Worm (Caenorhabditis elegans) whole organism, L1 larva: ENCODE measurements around the gene F25B5.3.
A peak's percentile ranks its signal among the peaks of the same experiment; 100 is the strongest.

Experiments
- C04F5.9 ChIP-seq: sonication (generic microtip); optimal IDR thresholded peaks from 2 replicates; lab custom pipeline; 2016; ENCODE audit warnings: missing genetic modification characterization, missing compliant biosample characterization
- C16A3.4 ChIP-seq: fragments of 150-350 bp; optimal IDR thresholded peaks from 2 replicates; lab custom pipeline; 2014; ENCODE audit warnings: missing biosample characterization, missing genetic modification characterization
- C34B4.2 ChIP-seq: sonication (generic microtip); optimal IDR thresholded peaks from 2 replicates; lab custom pipeline; 2017; ENCODE audit warnings: mild to moderate bottlenecking, missing genetic modification characterization, missing compliant biosample characterization
- F16B12.6 ChIP-seq: fragments of 150-350 bp; optimal IDR thresholded peaks from 2 replicates; lab custom pipeline; 2014; ENCODE audit warnings: missing biosample characterization, missing genetic modification characterization
- Y116A8C.19 ChIP-seq: sonication (generic microtip); optimal IDR thresholded peaks from 2 replicates; lab custom pipeline; 2016; ENCODE audit warnings: missing compliant biosample characterization, missing genetic modification characterization, borderline replicate concordance
- aha-1 ChIP-seq: fragments of 150-350 bp; optimal IDR thresholded peaks from 2 replicates; lab custom pipeline; 2014; ENCODE audit warnings: missing biosample characterization, missing genetic modification characterization
- alr-1 ChIP-seq: fragments of 200-800 bp; sonication (Bioruptor generic); optimal IDR thresholded peaks from 2 replicates; lab custom pipeline; 2018; ENCODE audit warnings: borderline replicate concordance, mild to moderate bottlenecking, missing genetic modification characterization, missing compliant biosample characterization
- aly-2 ChIP-seq: fragments of 150-350 bp; optimal IDR thresholded peaks from 2 replicates; lab custom pipeline; 2014; ENCODE audit warnings: missing biosample characterization, missing genetic modification characterization
- ama-1 ChIP-seq: fragments of 150-350 bp; optimal IDR thresholded peaks from 2 replicates; lab custom pipeline; 2014
- blmp-1 ChIP-seq: fragments of 150-350 bp; optimal IDR thresholded peaks from 2 replicates; lab custom pipeline; 2014; ENCODE audit warnings: missing biosample characterization, missing genetic modification characterization
- ceh-8 ChIP-seq: fragments of 200-800 bp; sonication (Bioruptor generic); optimal IDR thresholded peaks from 2 replicates; lab custom pipeline; 2018; ENCODE audit warnings: mild to moderate bottlenecking, missing genetic modification characterization, moderate library complexity, missing compliant biosample characterization
- dpl-1 ChIP-seq, 3 experiments: fragments of 150-350 bp in 2 of 3; sonication (generic microtip) in 1 of 3; optimal IDR thresholded peaks; 2 replicates each; lab custom pipeline; 2014 to 2017; ENCODE audit warnings: missing biosample characterization in 3 of 3, missing genetic modification characterization in 3 of 3, missing genetic modification reagents in 3 of 3
- efl-3 ChIP-seq: fragments of 200-800 bp; sonication (Bioruptor generic); optimal IDR thresholded peaks from 2 replicates; lab custom pipeline; 2018; ENCODE audit warnings: mild to moderate bottlenecking, missing genetic modification characterization, missing compliant biosample characterization
- egl-13 ChIP-seq: sonication (generic microtip); optimal IDR thresholded peaks from 2 replicates; lab custom pipeline; 2016; ENCODE audit warnings: missing genotype, missing genetic modification reagents, missing genetic modification characterization, missing compliant biosample characterization
- egl-27 ChIP-seq, 2 experiments: fragments of 150-350 bp in 1 of 2; sonication (generic microtip); optimal IDR thresholded peaks; 3 replicates each; lab custom pipeline; 2017 to 2018; ENCODE audit warnings: missing biosample characterization in 2 of 2, missing genetic modification characterization in 2 of 2, missing genetic modification reagents in 2 of 2
- elt-2 ChIP-seq: sonication (generic microtip); optimal IDR thresholded peaks from 2 replicates; lab custom pipeline; 2016; ENCODE audit warnings: missing genetic modification characterization, mild to moderate bottlenecking, inconsistent platforms, missing compliant biosample characterization, missing genetic modification reagents
- elt-3 ChIP-seq, 6 experiments: fragments of 150-350 bp in 1 of 6; sonication (generic microtip); optimal IDR thresholded peaks; 2 replicates each; lab custom pipeline; 2017 to 2018; ENCODE audit warnings: missing biosample characterization in 6 of 6, missing genetic modification characterization in 6 of 6, inconsistent platforms in 1 of 6
- ets-5 ChIP-seq: fragments of 200-800 bp; sonication (Bioruptor generic); IDR thresholded peaks from 2 replicates; pipeline ENCODE4 v1.3.6; 2022; ENCODE audit warnings: missing genetic modification characterization, missing compliant biosample characterization
- fkh-10 ChIP-seq: sonication (generic microtip); optimal IDR thresholded peaks from 2 replicates; lab custom pipeline; 2017; ENCODE audit warnings: missing biosample characterization, missing genetic modification reagents, missing genetic modification characterization
- fkh-4 ChIP-seq: sonication (generic microtip); optimal IDR thresholded peaks from 2 replicates; lab custom pipeline; 2016; ENCODE audit warnings: missing compliant biosample characterization, missing genetic modification characterization, borderline replicate concordance
- fos-1 ChIP-seq: fragments of 150-350 bp; optimal IDR thresholded peaks from 2 replicates; lab custom pipeline; 2014; ENCODE audit warnings: missing biosample characterization, missing genetic modification characterization
- hlh-17 ChIP-seq: fragments of 200-800 bp; sonication (Bioruptor generic); optimal IDR thresholded peaks from 2 replicates; lab custom pipeline; 2018; ENCODE audit warnings: missing genetic modification characterization, mild to moderate bottlenecking, missing compliant biosample characterization, moderate library complexity, borderline replicate concordance
- irx-1 ChIP-seq: sonication (generic microtip); optimal IDR thresholded peaks from 2 replicates; lab custom pipeline; 2016; ENCODE audit warnings: missing genetic modification characterization, missing compliant biosample characterization
- jun-1 ChIP-seq: fragments of 150-350 bp; optimal IDR thresholded peaks from 2 replicates; lab custom pipeline; 2014; ENCODE audit warnings: missing biosample characterization, missing genetic modification reagents, missing genetic modification characterization
- lin-13 ChIP-seq: fragments of 150-350 bp; optimal IDR thresholded peaks from 2 replicates; lab custom pipeline; 2014; ENCODE audit warnings: missing biosample characterization, missing genetic modification reagents, missing genetic modification characterization
- lin-39 ChIP-seq: fragments of 150-350 bp; optimal IDR thresholded peaks from 2 replicates; lab custom pipeline; 2014; ENCODE audit warnings: missing biosample characterization, missing genetic modification reagents, missing genetic modification characterization
- lir-3 ChIP-seq: sonication (generic microtip); optimal IDR thresholded peaks from 2 replicates; lab custom pipeline; 2016; ENCODE audit warnings: mild to moderate bottlenecking, missing genetic modification characterization, moderate library complexity, missing compliant biosample characterization; ENCODE audit not compliant: poor library complexity
- mab-9 ChIP-seq: fragments of 200-800 bp; sonication (Bioruptor generic); IDR thresholded peaks from 2 replicates; pipeline ENCODE4 v1.3.6; 2022; ENCODE audit warnings: missing genetic modification reagents, missing genetic modification characterization, missing compliant biosample characterization
- mdl-1 ChIP-seq, 2 experiments: fragments of 150-350 bp; optimal IDR thresholded peaks; 2 replicates each; lab custom pipeline; 2014 to 2017; ENCODE audit warnings: missing biosample characterization in 2 of 2, missing genetic modification characterization in 2 of 2, inconsistent platforms in 1 of 2
- mef-2 ChIP-seq: fragments of 150-350 bp; optimal IDR thresholded peaks from 2 replicates; lab custom pipeline; 2014; ENCODE audit warnings: missing biosample characterization, missing genetic modification characterization
- nhr-11 ChIP-seq: fragments of 150-350 bp; optimal IDR thresholded peaks from 2 replicates; lab custom pipeline; 2014; ENCODE audit warnings: missing biosample characterization, missing genetic modification characterization
- nhr-19 ChIP-seq: fragments of 200-800 bp; sonication (Bioruptor generic); conservative IDR thresholded peaks from 2 replicates; pipeline ENCODE4 v1.3.6; 2022; ENCODE audit warnings: missing genetic modification characterization, missing compliant biosample characterization
- nhr-20 ChIP-seq: sonication (generic microtip); optimal IDR thresholded peaks from 2 replicates; lab custom pipeline; 2016; ENCODE audit warnings: mild to moderate bottlenecking, missing genetic modification characterization, missing compliant biosample characterization
- nhr-28 ChIP-seq: fragments of 150-350 bp; optimal IDR thresholded peaks from 2 replicates; lab custom pipeline; 2014; ENCODE audit warnings: missing biosample characterization, missing genetic modification characterization
- nhr-71 ChIP-seq: sonication (generic microtip); optimal IDR thresholded peaks from 2 replicates; lab custom pipeline; 2016; ENCODE audit warnings: mild to moderate bottlenecking, missing genetic modification characterization, moderate library complexity, missing compliant biosample characterization
- nhr-76 ChIP-seq: sonication (generic microtip); optimal IDR thresholded peaks from 2 replicates; lab custom pipeline; 2017; ENCODE audit warnings: missing biosample characterization, missing genetic modification characterization
- nhr-77 ChIP-seq: fragments of 150-350 bp; optimal IDR thresholded peaks from 2 replicates; lab custom pipeline; 2014; ENCODE audit warnings: missing biosample characterization, missing genetic modification characterization
- nhr-84 ChIP-seq: sonication (generic microtip); optimal IDR thresholded peaks from 2 replicates; lab custom pipeline; 2017; ENCODE audit warnings: missing biosample characterization, missing genetic modification characterization
- nhr-90 ChIP-seq: sonication (generic microtip); optimal IDR thresholded peaks from 2 replicates; lab custom pipeline; 2016; ENCODE audit warnings: mild to moderate bottlenecking, missing genetic modification characterization, missing compliant biosample characterization; ENCODE audit not compliant: poor library complexity
- rnt-1 ChIP-seq: sonication (generic microtip); optimal IDR thresholded peaks from 2 replicates; lab custom pipeline; 2016; ENCODE audit warnings: mild to moderate bottlenecking, missing genetic modification characterization, moderate library complexity, missing compliant biosample characterization
- snpc-4 ChIP-seq: fragments of 150-350 bp; optimal IDR thresholded peaks from 2 replicates; lab custom pipeline; 2014; ENCODE audit warnings: missing biosample characterization, missing genetic modification characterization
- snu-23 ChIP-seq: sonication (generic microtip); optimal IDR thresholded peaks from 2 replicates; lab custom pipeline; 2016; ENCODE audit warnings: missing genetic modification characterization, missing compliant biosample characterization
- sup-37 ChIP-seq: fragments of 200-800 bp; sonication (Bioruptor generic); optimal IDR thresholded peaks from 2 replicates; lab custom pipeline; 2018; ENCODE audit warnings: mild to moderate bottlenecking, missing genetic modification characterization, missing compliant biosample characterization
- swsn-7 ChIP-seq: sonication (generic microtip); optimal IDR thresholded peaks from 2 replicates; lab custom pipeline; 2016; ENCODE audit warnings: missing genetic modification characterization, missing compliant biosample characterization
- unc-62 ChIP-seq: fragments of 150-350 bp; optimal IDR thresholded peaks from 2 replicates; lab custom pipeline; 2014; ENCODE audit warnings: missing biosample characterization, missing genetic modification reagents, missing genetic modification characterization
- unc-86 ChIP-seq: sonication (generic microtip); optimal IDR thresholded peaks from 2 replicates; lab custom pipeline; 2016; ENCODE audit warnings: missing genetic modification characterization, missing compliant biosample characterization
- unc-98 ChIP-seq: fragments of 200-800 bp; sonication (Bioruptor generic); IDR thresholded peaks from 2 replicates; pipeline ENCODE4 v1.3.6; 2022; ENCODE audit warnings: missing genetic modification characterization, missing compliant biosample characterization
- ztf-11 ChIP-seq, 2 experiments: sonication (generic microtip); optimal IDR thresholded peaks; 2 replicates each; lab custom pipeline; 2016 to 2017; ENCODE audit warnings: missing genetic modification characterization in 2 of 2, missing biosample characterization in 1 of 2, missing compliant biosample characterization in 1 of 2

F25B5.3 gene

ce11 chrIII:5925724-5926123 lies 23.0 kb upstream of the F25B5.3 start, which contains the start of the genes dnc-2 and bcl-7 (continued):
- TF ChIP-seq dpl-1 (GFP tag; optimal IDR thresholded peaks at IDR 0.05; lab: Kevin White, UChicago), result peak; percentile 29 to 71 (median 53)
- TF ChIP-seq fkh-4 (tag; lab: Kevin White, UChicago), result no peak
- TF ChIP-seq sup-37 (GFP tag; lab: Kevin White, UChicago), result no peak
- no peak for TF ChIP-seq alr-1 (tag; lab: Kevin White, UChicago)
- peak; percentile 69 for TF ChIP-seq nhr-71
- peak; percentile 31 for TF ChIP-seq nhr-90 (tag; lab: Kevin White, UChicago)
- peak; percentile 65 for TF ChIP-seq nhr-20 (tag; lab: Kevin White, UChicago)
- peak; percentile 8 for TF ChIP-seq lin-13 (GFP tag; lab: Kevin White, UChicago)
- TF ChIP-seq ama-1, result no peak
- TF ChIP-seq nhr-77 (tag; lab: Kevin White, UChicago), result no peak
- peak in 1 of 2 experiments; percentile 21 for TF ChIP-seq mdl-1 (tag; optimal IDR thresholded peaks at IDR 0.05; lab: Kevin White, UChicago)
- peak; percentile 2 for TF ChIP-seq C04F5.9
- no peak for TF ChIP-seq ztf-11 (tag; optimal IDR thresholded peaks at IDR 0.05; lab: Kevin White, UChicago)
- no peak for TF ChIP-seq hlh-17
- peak; percentile 16 for TF ChIP-seq jun-1 (tag; lab: Kevin White, UChicago)
- TF ChIP-seq fos-1 (tag; lab: Kevin White, UChicago), result peak; percentile 31
- no peak for TF ChIP-seq lin-39 (tag; lab: Kevin White, UChicago)
- TF ChIP-seq fkh-10 (GFP tag; lab: Kevin White, UChicago), result no peak
- peak; percentile 51 for TF ChIP-seq blmp-1 (tag; lab: Kevin White, UChicago)
- no peak for TF ChIP-seq aha-1 (tag; lab: Kevin White, UChicago)
- no peak for TF ChIP-seq mef-2 (tag; lab: Kevin White, UChicago)
- TF ChIP-seq mab-9 (GFP tag; lab: Robert Waterston, UW), result no peak
- TF ChIP-seq irx-1 (tag; lab: Kevin White, UChicago), result no peak
- no peak for TF ChIP-seq egl-27 (tag; optimal IDR thresholded peaks at IDR 0.05; lab: Kevin White, UChicago)
- peak; percentile 66 for TF ChIP-seq rnt-1 (tag; lab: Kevin White, UChicago)
- no peak for TF ChIP-seq nhr-11
- TF ChIP-seq snu-23 (GFP tag; lab: Kevin White, UChicago), result peak; percentile 75
- no peak for TF ChIP-seq Y116A8C.19 (tag; lab: Kevin White, UChicago)
- TF ChIP-seq nhr-19 (GFP tag; lab: Robert Waterston, UW), result peak; percentile 51
- TF ChIP-seq nhr-76 (tag; lab: Kevin White, UChicago), result no peak
- peak; percentile 11 for TF ChIP-seq lir-3 (tag; lab: Kevin White, UChicago)
- TF ChIP-seq elt-3 (tag; optimal IDR thresholded peaks at IDR 0.05; lab: Kevin White, UChicago), result peak in 2 of 6 experiments; percentile 18 to 36
- no peak for TF ChIP-seq nhr-84 (tag; lab: Kevin White, UChicago)
- no peak for TF ChIP-seq aly-2 (tag; lab: Kevin White, UChicago)
- no peak for TF ChIP-seq nhr-28 (tag; lab: Kevin White, UChicago)
- no peak for TF ChIP-seq efl-3
- TF ChIP-seq F16B12.6 (tag; lab: Kevin White, UChicago), result peak; percentile 45
- no peak for TF ChIP-seq ceh-8 (GFP tag; lab: Kevin White, UChicago)
- TF ChIP-seq ets-5 (GFP tag; lab: Robert Waterston, UW), result no peak
- peak; percentile 29 for TF ChIP-seq C16A3.4 (tag; lab: Kevin White, UChicago)
- TF ChIP-seq elt-2 (tag; lab: Kevin White, UChicago), result peak; percentile 16
- no peak for TF ChIP-seq snpc-4 (tag; lab: Kevin White, UChicago)
- TF ChIP-seq egl-13 (tag; lab: Kevin White, UChicago), result no peak
- TF ChIP-seq unc-62 (GFP tag; lab: Kevin White, UChicago), result no peak
- TF ChIP-seq swsn-7 (tag; lab: Kevin White, UChicago), result peak; percentile 63
- TF ChIP-seq unc-98 (GFP tag; lab: Robert Waterston, UW), result no peak
- no peak for TF ChIP-seq C34B4.2
- peak; percentile 8 for TF ChIP-seq unc-86 (tag; lab: Kevin White, UChicago)
